Fruit fly (Drosophila melanogaster) whole organism, pupa: ENCODE data around the gene CG34436.

Experiments
- CG12605 ChIP-seq: fragments of 200-800 bp; sonication (Bioruptor generic); IDR thresholded peaks from 2 replicates; pipeline ENCODE4 v1.3.6; 2022; ENCODE audit warnings: missing biosample characterization, missing genetic modification characterization
- CG13204 ChIP-seq: fragments of 200-800 bp; sonication (Bioruptor generic); optimal IDR thresholded peaks from 2 replicates; lab custom pipeline; 2018; ENCODE audit warnings: missing biosample characterization, mild to moderate bottlenecking, missing genetic modification characterization, moderate library complexity
- CG14655 ChIP-seq: fragments of 200-800 bp; sonication (Bioruptor generic); optimal IDR thresholded peaks from 3 replicates; lab custom pipeline; 2017; ENCODE audit warnings: mild to moderate bottlenecking, missing biosample characterization, missing genetic modification reagents, missing genetic modification characterization
- CG17806 ChIP-seq: fragments of 200-800 bp; sonication (Bioruptor generic); optimal IDR thresholded peaks from 2 replicates; lab custom pipeline; 2018; ENCODE audit warnings: missing biosample characterization, mild to moderate bottlenecking, missing genetic modification characterization, moderate library complexity
- CG32121 ChIP-seq: fragments of 200-800 bp; sonication (Bioruptor generic); IDR thresholded peaks from 2 replicates; pipeline ENCODE4 v1.3.6; 2022; ENCODE audit warnings: missing biosample characterization, missing genetic modification characterization
- CG34367 ChIP-seq: fragments of 200-800 bp; sonication (Bioruptor generic); optimal IDR thresholded peaks from 2 replicates; lab custom pipeline; 2018; ENCODE audit warnings: missing biosample characterization, mild to moderate bottlenecking, missing genetic modification characterization
- CG4496 ChIP-seq: fragments of 200-800 bp; sonication (Bioruptor generic); IDR thresholded peaks from 3 replicates; pipeline ENCODE4 v1.3.6; 2022; ENCODE audit warnings: missing biosample characterization, missing genetic modification characterization
- CG8159 ChIP-seq: fragments of 200-800 bp; sonication (Bioruptor generic); optimal IDR thresholded peaks from 3 replicates; lab custom pipeline; 2018; ENCODE audit warnings: missing biosample characterization, mild to moderate bottlenecking, missing genetic modification characterization, moderate library complexity
- CG8301 ChIP-seq: fragments of 200-800 bp; sonication (Bioruptor generic); optimal IDR thresholded peaks from 2 replicates; lab custom pipeline; 2018; ENCODE audit warnings: missing biosample characterization, mild to moderate bottlenecking, missing genetic modification characterization
- CG9948 ChIP-seq: fragments of 200-800 bp; sonication (Bioruptor generic); optimal IDR thresholded peaks from 2 replicates; lab custom pipeline; 2018; ENCODE audit warnings: missing biosample characterization, mild to moderate bottlenecking, missing genetic modification characterization, moderate library complexity
- D1 ChIP-seq: fragments of 200-800 bp; sonication (Bioruptor generic); optimal IDR thresholded peaks from 2 replicates; lab custom pipeline; 2018; ENCODE audit warnings: missing biosample characterization, mild to moderate bottlenecking, missing genetic modification characterization, moderate library complexity
- EcR ChIP-seq: fragments of 200-800 bp; sonication (Bioruptor generic); optimal IDR thresholded peaks from 3 replicates; lab custom pipeline; 2019; ENCODE audit warnings: missing biosample characterization, missing genetic modification characterization, mild to moderate bottlenecking, moderate library complexity, missing genetic modification reagents
- Ets98B ChIP-seq: fragments of 200-800 bp; sonication (Bioruptor generic); IDR thresholded peaks from 2 replicates; pipeline ENCODE4 v1.3.6; 2022; ENCODE audit warnings: missing biosample characterization, missing genetic modification characterization
- Pif1A ChIP-seq: fragments of 200-800 bp; sonication (Bioruptor generic); optimal IDR thresholded peaks from 3 replicates; lab custom pipeline; 2016; ENCODE audit warnings: missing biosample characterization, missing genetic modification characterization
- fd96Ca ChIP-seq: fragments of 200-800 bp; sonication (Bioruptor generic); IDR thresholded peaks from 3 replicates; pipeline ENCODE4 v1.3.6; 2022; ENCODE audit warnings: missing biosample characterization, missing genetic modification characterization
- rn ChIP-seq: fragments of 200-800 bp; sonication (Bioruptor generic); IDR thresholded peaks from 2 replicates; pipeline ENCODE4 v1.3.6; 2022; ENCODE audit warnings: missing biosample characterization, missing genetic modification characterization

CG34436 gene

DNA sequence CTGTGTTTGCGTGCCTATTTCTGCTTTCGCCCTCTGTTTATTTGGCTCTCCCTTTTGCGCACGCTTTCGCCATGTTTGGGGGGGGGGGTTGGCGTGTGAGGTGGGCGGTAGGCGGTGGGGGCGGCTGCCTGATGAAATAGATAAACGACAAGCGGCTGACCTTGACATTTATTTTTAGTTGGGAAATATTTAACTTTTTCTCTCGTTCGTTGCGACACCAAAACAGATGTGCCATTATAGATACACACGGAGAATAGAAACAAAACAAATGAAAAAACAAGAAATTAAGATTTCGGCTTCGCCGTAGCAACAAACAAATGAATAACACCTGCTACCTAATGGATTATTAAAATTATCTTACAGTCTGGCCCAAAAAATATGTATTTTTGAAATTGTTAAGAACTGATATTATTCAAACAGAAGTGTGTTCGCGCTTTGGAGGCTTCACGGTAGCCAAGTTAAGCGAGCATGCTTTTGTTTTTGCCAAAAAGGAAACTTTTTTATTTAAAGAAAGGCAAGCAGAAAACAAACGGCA, 49.8 kb downstream of the CG34436 start:
- TF ChIP-seq CG32121 (GFP tag; lab: Robert Waterston, UW) (peak; percentile 74), CG13204 (GFP tag; lab: Kevin White, UChicago) (no peak), D1 (tag; lab: Kevin White, UChicago) (no peak), CG34367 (tag; lab: Kevin White, UChicago) (no peak), CG4496 (GFP tag; lab: Robert Waterston, UW) (peak; percentile 58; the same call in 2 of the 3 replicates), fd96Ca (GFP tag; lab: Robert Waterston, UW) (peak; percentile 56; the same call in 1 of the 3 replicates), CG14655 (GFP tag; lab: Kevin White, UChicago) (peak; percentile 55), Ets98B (GFP tag; lab: Robert Waterston, UW) (peak; percentile 65), CG8301 (peak; percentile 8), Pif1A (GFP tag; lab: Kevin White, UChicago) (no peak), CG8159 (tag; lab: Kevin White, UChicago) (no peak), CG17806 (tag; lab: Kevin White, UChicago) (no peak), CG12605 (GFP tag; lab: Robert Waterston, UW) (peak; percentile 12; the same call in 1 of the 2 replicates), CG9948 (tag; lab: Kevin White, UChicago) (no peak)

DNA sequence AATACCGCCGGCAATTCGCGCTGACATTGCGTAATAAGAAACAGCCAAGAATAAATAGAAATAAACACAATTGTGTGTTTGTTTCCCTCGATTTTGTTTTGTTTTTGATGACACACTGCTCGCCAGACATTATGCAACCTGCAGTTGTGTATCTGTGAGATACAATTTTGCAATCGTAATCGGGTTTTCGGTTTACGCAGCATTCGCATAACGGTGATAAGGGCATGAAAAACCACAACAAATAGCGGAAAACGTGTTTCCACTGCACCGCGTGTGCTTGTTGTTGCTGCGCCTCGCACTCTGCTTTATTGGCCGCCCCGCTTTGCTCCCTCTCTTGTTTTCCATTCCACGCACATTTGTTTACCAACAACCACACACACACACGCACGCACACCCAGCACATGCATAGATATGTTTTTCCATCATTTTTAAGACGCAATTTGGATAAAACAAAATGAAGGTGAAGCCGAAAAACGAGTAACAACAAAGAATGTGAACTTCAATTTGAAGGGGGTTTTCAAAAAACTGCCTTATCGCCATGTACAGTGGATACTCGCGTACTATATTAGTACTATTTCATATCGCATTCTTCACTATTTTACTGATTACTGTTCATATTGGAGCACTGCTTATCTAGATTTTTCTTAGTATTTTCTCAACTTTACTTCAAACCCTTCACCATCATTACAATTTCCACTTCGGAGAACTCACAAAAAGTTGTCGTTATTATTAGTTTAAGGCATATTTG, 50.5 kb downstream of the CG34436 start:
- TF ChIP-seq CG13204 (GFP tag; lab: Kevin White, UChicago) (no peak), D1 (tag; lab: Kevin White, UChicago) (no peak), CG34367 (tag; lab: Kevin White, UChicago) (no peak), Pif1A (GFP tag; lab: Kevin White, UChicago) (no peak), Ets98B (GFP tag; lab: Robert Waterston, UW) (no peak), CG14655 (GFP tag; lab: Kevin White, UChicago) (no peak), CG4496 (GFP tag; lab: Robert Waterston, UW) (no peak), EcR (GFP tag; lab: Kevin White, UChicago) (no peak), rn (GFP tag; lab: Robert Waterston, UW) (no peak), CG8301 (no peak), fd96Ca (GFP tag; lab: Robert Waterston, UW) (no peak)
- TF ChIP-seq, all 21 proteins: peak for 0
